Fruit fly (Drosophila melanogaster) whole organism, embryonic: ENCODE data around the gene Nepl7.

ENCODE experiments used
- ATbp ChIP-seq: fragments of 200-800 bp; sonication (Bioruptor generic); optimal IDR thresholded peaks from 2 replicates; lab custom pipeline; 2017; ENCODE audit warnings: missing biosample characterization, mild to moderate bottlenecking, missing genetic modification characterization, missing genetic modification reagents
- Aef1 ChIP-seq: fragments of 200-800 bp; sonication (Bioruptor generic); IDR thresholded peaks from 3 replicates; pipeline ENCODE4 v1.3.6; 2022; ENCODE audit warnings: missing biosample characterization, missing genetic modification characterization
- Blimp-1 ChIP-seq: fragments of 200-800 bp; sonication (Bioruptor generic); optimal IDR thresholded peaks from 3 replicates; lab custom pipeline; 2018; ENCODE audit warnings: missing biosample characterization, missing genetic modification characterization, mild to moderate bottlenecking, moderate library complexity, missing genetic modification reagents
- CG10267 ChIP-seq: fragments of 200-800 bp; sonication (Bioruptor generic); optimal IDR thresholded peaks from 2 replicates; lab custom pipeline; 2018; ENCODE audit warnings: missing biosample characterization, mild to moderate bottlenecking, missing genetic modification characterization, moderate library complexity
- CG10431 ChIP-seq: fragments of 200-800 bp; sonication (Bioruptor generic); optimal IDR thresholded peaks from 3 replicates; lab custom pipeline; 2018; ENCODE audit warnings: missing biosample characterization, mild to moderate bottlenecking, missing genetic modification characterization
- CG12104 ChIP-seq: fragments of 200-800 bp; sonication (Bioruptor generic); optimal IDR thresholded peaks from 3 replicates; lab custom pipeline; 2016; ENCODE audit warnings: missing biosample characterization, missing genetic modification characterization
- CG12744 ChIP-seq: fragments of 200-800 bp; sonication (Bioruptor generic); optimal IDR thresholded peaks from 2 replicates; lab custom pipeline; 2016; ENCODE audit warnings: missing biosample characterization, missing genetic modification characterization
- CG12769 ChIP-seq: fragments of 200-800 bp; sonication (Bioruptor generic); optimal IDR thresholded peaks from 2 replicates; lab custom pipeline; 2019; ENCODE audit warnings: missing biosample characterization, mild to moderate bottlenecking, missing genetic modification characterization, moderate library complexity
- CG12942 ChIP-seq: fragments of 200-800 bp; sonication (Bioruptor generic); optimal IDR thresholded peaks from 3 replicates; lab custom pipeline; 2016; ENCODE audit warnings: missing biosample characterization, missing genetic modification characterization
- CG15011 ChIP-seq: fragments of 200-800 bp; sonication (Bioruptor generic); optimal IDR thresholded peaks from 3 replicates; lab custom pipeline; 2018; ENCODE audit warnings: missing biosample characterization, mild to moderate bottlenecking, missing genetic modification characterization
- CG16815 ChIP-seq: fragments of 200-800 bp; sonication (Bioruptor generic); optimal IDR thresholded peaks from 3 replicates; lab custom pipeline; 2017; ENCODE audit warnings: missing biosample characterization, mild to moderate bottlenecking, missing genetic modification characterization
- CG17568 ChIP-seq: fragments of 200-800 bp; sonication (Bioruptor generic); optimal IDR thresholded peaks from 2 replicates; lab custom pipeline; 2018; ENCODE audit warnings: missing biosample characterization, mild to moderate bottlenecking, missing genetic modification characterization, moderate library complexity
- CG18011 ChIP-seq: fragments of 200-800 bp; sonication (Bioruptor generic); optimal IDR thresholded peaks from 2 replicates; lab custom pipeline; 2017; ENCODE audit warnings: missing biosample characterization, missing genetic modification characterization, mild to moderate bottlenecking, moderate library complexity, missing genotype
- CG2129 ChIP-seq: fragments of 200-800 bp; sonication (Bioruptor generic); IDR thresholded peaks from 2 replicates; pipeline ENCODE4 v1.3.6; 2022; ENCODE audit warnings: missing biosample characterization, missing genetic modification characterization; ENCODE audit not compliant: partially characterized antibody
- CG34224 ChIP-seq: fragments of 200-800 bp; sonication (Bioruptor generic); IDR thresholded peaks from 3 replicates; pipeline ENCODE4 v1.3.6; 2022; ENCODE audit warnings: missing biosample characterization, missing genetic modification characterization; ENCODE audit not compliant: partially characterized antibody
- CG4820 ChIP-seq: fragments of 200-800 bp; sonication (Bioruptor generic); optimal IDR thresholded peaks from 3 replicates; lab custom pipeline; 2016; ENCODE audit warnings: missing biosample characterization, missing genetic modification characterization
- CG7556 ChIP-seq: fragments of 200-800 bp; sonication (Bioruptor generic); optimal IDR thresholded peaks from 2 replicates; lab custom pipeline; 2017; ENCODE audit warnings: missing biosample characterization, mild to moderate bottlenecking, missing genetic modification characterization
- CG8290 ChIP-seq, 3 experiments: fragments of 200-800 bp; sonication (Bioruptor generic); optimal IDR thresholded peaks; 2 replicates each; lab custom pipeline; 2016 to 2019; ENCODE audit warnings: missing biosample characterization in 3 of 3, missing genetic modification characterization in 3 of 3, mild to moderate bottlenecking in 2 of 3, moderate library complexity in 1 of 3
- Chrac-16 ChIP-seq: fragments of 200-800 bp; sonication (Bioruptor generic); optimal IDR thresholded peaks from 3 replicates; lab custom pipeline; 2016; ENCODE audit warnings: missing biosample characterization, missing genetic modification characterization
- CrebB ChIP-seq: fragments of 200-800 bp; sonication (Bioruptor generic); optimal IDR thresholded peaks from 3 replicates; lab custom pipeline; 2018; ENCODE audit warnings: missing biosample characterization, mild to moderate bottlenecking, missing genetic modification characterization
- D ChIP-seq, 2 experiments: fragments of 200-800 bp in 1 of 2; fragments of >200 bp in 1 of 2; sonication (Bioruptor generic) in 1 of 2; optimal IDR thresholded peaks; 2 replicates in 1 of 2; 3 replicates in 1 of 2; lab custom pipeline; 2017; ENCODE audit warnings: mild to moderate bottlenecking in 1 of 2, missing biosample characterization in 1 of 2, missing genetic modification characterization in 1 of 2, missing genetic modification reagents in 1 of 2
- Dref ChIP-seq: fragments of 200-800 bp; sonication (Bioruptor generic); IDR thresholded peaks from 2 replicates; pipeline ENCODE4 v1.3.6; 2022; ENCODE audit warnings: missing biosample characterization, missing genetic modification characterization
- Elba2 ChIP-seq: fragments of 200-800 bp; sonication (Bioruptor generic); optimal IDR thresholded peaks from 3 replicates; lab custom pipeline; 2016; ENCODE audit warnings: missing biosample characterization, missing genetic modification characterization
- HLH3B ChIP-seq: fragments of 200-800 bp; sonication (Bioruptor generic); IDR thresholded peaks from 2 replicates; pipeline ENCODE4 v1.3.6; 2022; ENCODE audit warnings: missing biosample characterization, missing genetic modification characterization
- HmgZ ChIP-seq: fragments of 200-800 bp; sonication (Bioruptor generic); optimal IDR thresholded peaks from 2 replicates; lab custom pipeline; 2018; ENCODE audit warnings: missing biosample characterization, mild to moderate bottlenecking, missing genetic modification characterization
- Hr78 ChIP-seq, 2 experiments: fragments of 200-800 bp in 1 of 2; fragments of >200 bp in 1 of 2; sonication (Bioruptor generic) in 1 of 2; optimal IDR thresholded peaks; 2 replicates each; lab custom pipeline; 2017 to 2019; ENCODE audit warnings: missing biosample characterization in 2 of 2, missing genetic modification characterization in 2 of 2, mild to moderate bottlenecking in 1 of 2, moderate library complexity in 1 of 2
- Kr ChIP-seq: fragments of 200-800 bp; sonication (Bioruptor generic); optimal IDR thresholded peaks from 2 replicates; lab custom pipeline; 2017; ENCODE audit warnings: missing biosample characterization, mild to moderate bottlenecking, missing genetic modification characterization
- MBD-R2 ChIP-seq: fragments of 200-800 bp; sonication (Bioruptor generic); IDR thresholded peaks from 2 replicates; pipeline ENCODE4 v1.3.6; 2022; ENCODE audit warnings: missing biosample characterization, missing genetic modification characterization
- Nf-YC ChIP-seq: fragments of 200-800 bp; optimal IDR thresholded peaks from 3 replicates; lab custom pipeline; 2019; ENCODE audit warnings: missing biosample characterization, mild to moderate bottlenecking, missing genetic modification characterization, moderate library complexity
- abd-A ChIP-seq: fragments of 200-800 bp; sonication (Bioruptor generic); optimal IDR thresholded peaks from 3 replicates; lab custom pipeline; 2019; ENCODE audit warnings: missing biosample characterization, mild to moderate bottlenecking, missing genetic modification characterization, moderate library complexity
- bab2 ChIP-seq: fragments of 200-800 bp; sonication (Bioruptor generic); optimal IDR thresholded peaks from 2 replicates; lab custom pipeline; 2016; ENCODE audit warnings: missing biosample characterization, missing genetic modification characterization
- bcd ChIP-seq: fragments of 200-800 bp; sonication (Bioruptor generic); optimal IDR thresholded peaks from 2 replicates; lab custom pipeline; 2017; ENCODE audit warnings: missing biosample characterization, mild to moderate bottlenecking, missing genetic modification characterization
- bigmax ChIP-seq: fragments of 200-800 bp; sonication (Bioruptor generic); optimal IDR thresholded peaks from 2 replicates; lab custom pipeline; 2018; ENCODE audit warnings: missing biosample characterization, mild to moderate bottlenecking, missing genetic modification characterization
- chinmo ChIP-seq: fragments of 200-800 bp; sonication (Bioruptor generic); IDR thresholded peaks from 4 replicates; pipeline ENCODE4 v1.3.6; 2022; ENCODE audit warnings: missing biosample characterization, missing genetic modification characterization; ENCODE audit not compliant: partially characterized antibody
- dan ChIP-seq: fragments of 200-800 bp; sonication (Bioruptor generic); IDR thresholded peaks from 2 replicates; pipeline ENCODE4 v1.3.6; 2022; ENCODE audit warnings: missing biosample characterization, missing genetic modification characterization
- ems ChIP-seq: fragments of 200-800 bp; sonication (Bioruptor generic); optimal IDR thresholded peaks from 3 replicates; lab custom pipeline; 2016; ENCODE audit warnings: missing biosample characterization, missing genetic modification characterization
- en ChIP-seq: fragments of 200-800 bp; sonication (Bioruptor generic); optimal IDR thresholded peaks from 2 replicates; lab custom pipeline; 2016; ENCODE audit warnings: missing biosample characterization, missing genetic modification characterization
- ewg ChIP-seq: fragments of 200-800 bp; sonication (Bioruptor generic); optimal IDR thresholded peaks from 3 replicates; lab custom pipeline; 2017; ENCODE audit warnings: mild to moderate bottlenecking, missing biosample characterization, missing genetic modification reagents, missing genetic modification characterization
- gsb-n ChIP-seq: fragments of 200-800 bp; sonication (Bioruptor generic); optimal IDR thresholded peaks from 3 replicates; lab custom pipeline; 2018; ENCODE audit warnings: missing biosample characterization, mild to moderate bottlenecking, missing genetic modification characterization
- kni ChIP-seq: fragments of 200-800 bp; sonication (Bioruptor generic); optimal IDR thresholded peaks from 3 replicates; lab custom pipeline; 2017; ENCODE audit warnings: mild to moderate bottlenecking, missing biosample characterization, missing genetic modification reagents, missing genetic modification characterization
- oc ChIP-seq: fragments of 200-800 bp; sonication (Bioruptor generic); optimal IDR thresholded peaks from 2 replicates; lab custom pipeline; 2018; ENCODE audit warnings: missing biosample characterization, mild to moderate bottlenecking, missing genetic modification characterization, moderate library complexity
- pros ChIP-seq: fragments of 200-800 bp; sonication (Bioruptor generic); optimal IDR thresholded peaks from 3 replicates; lab custom pipeline; 2019; ENCODE audit warnings: missing biosample characterization, mild to moderate bottlenecking, missing genetic modification characterization, moderate library complexity
- scrt ChIP-seq: fragments of 200-800 bp; sonication (Bioruptor generic); optimal IDR thresholded peaks from 2 replicates; lab custom pipeline; 2018; ENCODE audit warnings: missing biosample characterization, mild to moderate bottlenecking, missing genetic modification characterization, moderate library complexity
- sens ChIP-seq: fragments of 200-800 bp; sonication (Bioruptor generic); peaks from one replicate; lab custom pipeline; 2016; ENCODE audit warnings: missing biosample characterization, missing genetic modification characterization
- sqz ChIP-seq: fragments of 200-800 bp; sonication (Bioruptor generic); optimal IDR thresholded peaks from 3 replicates; lab custom pipeline; 2018; ENCODE audit warnings: missing biosample characterization, mild to moderate bottlenecking, missing genetic modification characterization
- stwl ChIP-seq: fragments of 200-800 bp; sonication (Bioruptor generic); optimal IDR thresholded peaks from 3 replicates; lab custom pipeline; 2018; ENCODE audit warnings: missing biosample characterization, mild to moderate bottlenecking, missing genetic modification characterization, moderate library complexity
- ttk ChIP-seq: fragments of 200-800 bp; sonication (Bioruptor generic); IDR thresholded peaks from 2 replicates; pipeline ENCODE4 v2.1.2; 2022; ENCODE audit warnings: missing biosample characterization, missing genetic modification characterization

Nepl7 gene

DNA sequence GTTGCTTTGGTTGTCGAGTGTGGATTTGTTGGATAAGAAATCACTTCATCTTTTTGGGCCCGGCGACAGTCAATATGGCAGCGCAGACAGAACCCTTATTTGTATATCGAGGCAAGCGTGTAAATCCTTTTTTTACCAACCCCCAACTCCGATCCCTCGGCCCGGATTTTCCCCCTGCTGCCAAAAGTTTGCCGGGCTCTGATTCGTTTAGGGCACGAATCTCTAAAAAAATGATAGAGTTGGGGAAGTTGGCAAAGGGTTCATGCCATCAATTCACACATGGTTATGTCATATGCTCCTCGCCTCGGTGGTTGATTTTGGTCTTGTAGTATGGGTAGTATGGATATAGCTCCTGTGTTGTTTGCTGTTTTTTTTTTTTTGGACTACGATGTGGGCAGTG is 17.3 kb upstream of the Nepl7 start (continued):
- TF ChIP-seq CG7556 (GFP tag; lab: Kevin White, UChicago) (no peak), Kr (GFP tag; lab: Kevin White, UChicago) (peak; percentile 47), CG12942 (GFP tag; lab: Kevin White, UChicago) (no peak), sens (GFP tag; lab: Kevin White, UChicago) (peak; percentile 37), abd-A (tag; lab: Kevin White, UChicago) (no peak), chinmo (GFP tag; lab: Robert Waterston, UW) (no peak), bcd (GFP tag; lab: Kevin White, UChicago) (no peak), Hr78 (GFP tag; optimal IDR thresholded peaks at IDR 0.05; lab: Kevin White, UChicago) (no peak), bab2 (GFP tag; lab: Kevin White, UChicago) (no peak), pros (GFP tag; lab: Kevin White, UChicago) (peak; percentile 23), stwl (no peak), ems (GFP tag; lab: Kevin White, UChicago) (no peak), CG2129 (GFP tag; lab: Robert Waterston, UW) (no peak), MBD-R2 (no peak), ttk (GFP tag; lab: Robert Waterston, UW) (no peak), dan (GFP tag; lab: Robert Waterston, UW) (no peak), CG8290 (GFP tag; optimal IDR thresholded peaks at IDR 0.05; lab: Kevin White, UChicago) (no peak), CG8290 (tag; optimal IDR thresholded peaks at IDR 0.05; lab: Kevin White, UChicago) (no peak), Chrac-16 (GFP tag; lab: Kevin White, UChicago) (no peak), ewg (no peak), ATbp (GFP tag; lab: Kevin White, UChicago) (no peak), Nf-YC (tag; lab: Kevin White, UChicago) (peak; percentile 90), CG12744 (no peak), sqz (GFP tag; lab: Kevin White, UChicago) (peak; percentile 87), HLH3B (GFP tag; lab: Robert Waterston, UW) (no peak), bigmax (GFP tag; lab: Kevin White, UChicago) (no peak), CG12769 (tag; lab: Kevin White, UChicago) (no peak), CG34224 (GFP tag; lab: Robert Waterston, UW) (no peak), CG12104 (no peak), HmgZ (tag; lab: Kevin White, UChicago) (no peak)

dm6 chr2L:12681603-12682368 is 12.3 kb upstream of the Nepl7 start:
- TF ChIP-seq CrebB (tag; lab: Kevin White, UChicago) (no peak), pros (GFP tag; lab: Kevin White, UChicago) (peak; percentile 77), oc (tag; lab: Kevin White, UChicago) (peak; percentile 21), kni (GFP tag; lab: Kevin White, UChicago) (peak; percentile 45), Blimp-1 (GFP tag; lab: Kevin White, UChicago) (no peak), stwl (peak; percentile 25), CG16815 (GFP tag; lab: Kevin White, UChicago) (no peak), CG4820 (no peak), CG15011 (GFP tag; lab: Kevin White, UChicago) (no peak), Kr (GFP tag; lab: Kevin White, UChicago) (peak; percentile 96), scrt (GFP tag; lab: Kevin White, UChicago) (peak; percentile 89), D (optimal IDR thresholded peaks at IDR 0.05; lab: Kevin White, UChicago) (no peak), D (GFP tag; optimal IDR thresholded peaks at IDR 0.05; lab: Kevin White, UChicago) (peak; percentile 29), CG10267 (no peak), Elba2 (GFP tag; lab: Kevin White, UChicago) (no peak), gsb-n (tag; lab: Kevin White, UChicago) (peak; percentile 90), Dref (GFP tag; lab: Robert Waterston, UW) (no peak), CG17568 (GFP tag; lab: Kevin White, UChicago) (no peak), CG10431 (GFP tag; lab: Kevin White, UChicago) (peak; percentile 48), en (GFP tag; lab: Kevin White, UChicago) (no peak), Aef1 (no peak), CG18011 (GFP tag; lab: Kevin White, UChicago) (no peak)
